Worm (Caenorhabditis elegans) whole organism, late embryonic: ENCODE measurements around the gene sru-17.

ENCODE experiments used
- F13H6.1 ChIP-seq: sonication (generic microtip); optimal IDR thresholded peaks from 2 replicates; lab custom pipeline; 2016; ENCODE audit warnings: missing genetic modification characterization, missing compliant biosample characterization
- T23F11.4 ChIP-seq: fragments of 200-800 bp; sonication (Bioruptor generic); optimal IDR thresholded peaks from 2 replicates; lab custom pipeline; 2018; ENCODE audit warnings: mild to moderate bottlenecking, missing genetic modification characterization, missing compliant biosample characterization
- ahr-1 ChIP-seq: sonication (generic microtip); optimal IDR thresholded peaks from 2 replicates; lab custom pipeline; 2016; ENCODE audit warnings: missing genetic modification characterization, missing compliant biosample characterization
- ceh-14 ChIP-seq: sonication (generic microtip); optimal IDR thresholded peaks from 2 replicates; lab custom pipeline; 2016; ENCODE audit warnings: missing genotype, missing genetic modification characterization, missing compliant biosample characterization
- ceh-19 ChIP-seq: fragments of 200-800 bp; sonication (Bioruptor generic); optimal IDR thresholded peaks from 2 replicates; lab custom pipeline; 2018; ENCODE audit warnings: mild to moderate bottlenecking, missing genetic modification characterization, missing compliant biosample characterization
- ceh-22 ChIP-seq: sonication (generic microtip); optimal IDR thresholded peaks from 2 replicates; lab custom pipeline; 2017; ENCODE audit warnings: missing biosample characterization, missing genetic modification characterization
- ceh-24 ChIP-seq: sonication (generic microtip); optimal IDR thresholded peaks from 2 replicates; lab custom pipeline; 2016; ENCODE audit warnings: mild to moderate bottlenecking, missing genetic modification characterization, missing compliant biosample characterization
- ceh-6 ChIP-seq: fragments of 200-800 bp; sonication (Bioruptor generic); optimal IDR thresholded peaks from 2 replicates; lab custom pipeline; 2018; ENCODE audit warnings: mild to moderate bottlenecking, missing genetic modification characterization, missing compliant biosample characterization
- dve-1 ChIP-seq: sonication (generic microtip); optimal IDR thresholded peaks from 2 replicates; lab custom pipeline; 2017; ENCODE audit warnings: antibody characterized with exemption, mild to moderate bottlenecking, missing genetic modification characterization, missing compliant biosample characterization
- elt-2 ChIP-seq: sonication (generic microtip); optimal IDR thresholded peaks from 2 replicates; lab custom pipeline; 2016; ENCODE audit warnings: missing genetic modification reagents, missing genetic modification characterization, missing compliant biosample characterization
- elt-4 ChIP-seq: sonication (generic microtip); optimal IDR thresholded peaks from 2 replicates; lab custom pipeline; 2016; ENCODE audit warnings: missing genetic modification characterization, missing compliant biosample characterization
- ets-4 ChIP-seq: sonication (generic microtip); optimal IDR thresholded peaks from 2 replicates; lab custom pipeline; 2016; ENCODE audit warnings: missing genetic modification characterization, missing compliant biosample characterization
- eyg-1 ChIP-seq: sonication (generic microtip); optimal IDR thresholded peaks from 2 replicates; lab custom pipeline; 2016; ENCODE audit warnings: missing genotype, missing genetic modification characterization, missing compliant biosample characterization
- fax-1 ChIP-seq: sonication (generic microtip); optimal IDR thresholded peaks from 2 replicates; lab custom pipeline; 2016; ENCODE audit warnings: missing genotype, missing genetic modification characterization, missing compliant biosample characterization
- fkh-6 ChIP-seq: sonication (generic microtip); optimal IDR thresholded peaks from 2 replicates; lab custom pipeline; 2016; ENCODE audit warnings: missing genetic modification characterization, missing compliant biosample characterization
- gmeb-2 ChIP-seq: sonication (generic microtip); optimal IDR thresholded peaks from 2 replicates; lab custom pipeline; 2016; ENCODE audit warnings: missing genetic modification characterization, inconsistent platforms, missing compliant biosample characterization
- hlh-15 ChIP-seq: sonication (generic microtip); optimal IDR thresholded peaks from 2 replicates; lab custom pipeline; 2016; ENCODE audit warnings: missing genetic modification characterization, missing compliant biosample characterization
- hlh-30 ChIP-seq: sonication (generic microtip); optimal IDR thresholded peaks from 2 replicates; lab custom pipeline; 2017; ENCODE audit warnings: antibody characterized with exemption, missing genetic modification characterization, missing compliant biosample characterization; ENCODE audit not compliant: insufficient read depth
- hlh-6 ChIP-seq: sonication (generic microtip); optimal IDR thresholded peaks from 2 replicates; lab custom pipeline; 2016; ENCODE audit warnings: missing genotype, missing genetic modification characterization, missing compliant biosample characterization
- hlh-8 ChIP-seq: sonication (generic microtip); optimal IDR thresholded peaks from 2 replicates; lab custom pipeline; 2016; ENCODE audit warnings: missing genotype, missing genetic modification characterization, missing compliant biosample characterization
- mec-3 ChIP-seq: sonication (generic microtip); optimal IDR thresholded peaks from 2 replicates; lab custom pipeline; 2016; ENCODE audit warnings: borderline replicate concordance, missing genetic modification characterization, missing compliant biosample characterization
- nfya-1 ChIP-seq: sonication (generic microtip); optimal IDR thresholded peaks from 2 replicates; lab custom pipeline; 2017; ENCODE audit warnings: missing genetic modification characterization, mild to moderate bottlenecking, missing compliant biosample characterization, antibody characterized with exemption, moderate library complexity
- npax-4 ChIP-seq: sonication (generic microtip); optimal IDR thresholded peaks from 2 replicates; lab custom pipeline; 2016; ENCODE audit warnings: missing genetic modification characterization, missing compliant biosample characterization
- odd-2 ChIP-seq: sonication (generic microtip); optimal IDR thresholded peaks from 2 replicates; lab custom pipeline; 2017; ENCODE audit warnings: antibody characterized with exemption, mild to moderate bottlenecking, missing genetic modification characterization, missing compliant biosample characterization
- pag-3 ChIP-seq: sonication (generic microtip); optimal IDR thresholded peaks from 2 replicates; lab custom pipeline; 2016; ENCODE audit warnings: missing compliant biosample characterization, missing genetic modification characterization, borderline replicate concordance
- pax-1 ChIP-seq: fragments of 150-350 bp; optimal IDR thresholded peaks from 2 replicates; lab custom pipeline; 2014; ENCODE audit warnings: missing biosample characterization, missing genetic modification characterization
- pha-4 ChIP-seq: fragments of 150-350 bp; optimal IDR thresholded peaks from 2 replicates; lab custom pipeline; 2018; ENCODE audit warnings: missing biosample characterization, missing genetic modification reagents, missing genetic modification characterization
- pqm-1 ChIP-seq: sonication (generic microtip); optimal IDR thresholded peaks from 2 replicates; lab custom pipeline; 2016; ENCODE audit warnings: missing genetic modification characterization, missing compliant biosample characterization
- ref-2 ChIP-seq: sonication (generic microtip); optimal IDR thresholded peaks from 2 replicates; lab custom pipeline; 2016; ENCODE audit warnings: missing genetic modification characterization, missing compliant biosample characterization
- rnt-1 ChIP-seq: sonication (generic microtip); optimal IDR thresholded peaks from 2 replicates; lab custom pipeline; 2016; ENCODE audit warnings: missing genetic modification characterization, missing compliant biosample characterization
- sdc-2 ChIP-seq: sonication (generic microtip); optimal IDR thresholded peaks from 2 replicates; lab custom pipeline; 2016; ENCODE audit warnings: missing genotype, missing genetic modification characterization, missing compliant biosample characterization
- sox-2 ChIP-seq: fragments of 200-800 bp; sonication (Bioruptor generic); IDR thresholded peaks from 2 replicates; pipeline ENCODE4 v1.3.6; 2022; ENCODE audit warnings: missing genetic modification reagents, missing genetic modification characterization, missing compliant biosample characterization
- syd-9 ChIP-seq: sonication (generic microtip); optimal IDR thresholded peaks from 2 replicates; lab custom pipeline; 2016; ENCODE audit warnings: mild to moderate bottlenecking, missing genetic modification characterization, moderate library complexity, missing compliant biosample characterization
- tbx-2 ChIP-seq: sonication (generic microtip); optimal IDR thresholded peaks from 2 replicates; lab custom pipeline; 2016; ENCODE audit warnings: missing genetic modification characterization, missing compliant biosample characterization
- tbx-7 ChIP-seq: sonication (generic microtip); optimal IDR thresholded peaks from 2 replicates; lab custom pipeline; 2016; ENCODE audit warnings: missing genotype, missing genetic modification characterization, missing compliant biosample characterization
- ttx-3 ChIP-seq: sonication (generic microtip); optimal IDR thresholded peaks from 2 replicates; lab custom pipeline; 2016; ENCODE audit warnings: missing genetic modification reagents, missing genetic modification characterization, missing compliant biosample characterization
- unc-3 ChIP-seq, 2 experiments: fragments of 200-800 bp in 1 of 2; sonication (Bioruptor generic) in 1 of 2; sonication (generic microtip) in 1 of 2; conservative IDR thresholded peaks in 1 of 2; optimal IDR thresholded peaks in 1 of 2; 2 replicates each; pipeline versions ENCODE4 v1.3.6 to Lab custom; 2016 to 2022; ENCODE audit warnings: missing compliant biosample characterization in 2 of 2, missing genetic modification characterization in 2 of 2, missing genetic modification reagents in 1 of 2
- unc-42 ChIP-seq: sonication (generic microtip); optimal IDR thresholded peaks from 2 replicates; lab custom pipeline; 2016; ENCODE audit warnings: missing genotype, missing genetic modification characterization, missing compliant biosample characterization
- unc-86 ChIP-seq: sonication (generic microtip); optimal IDR thresholded peaks from 2 replicates; lab custom pipeline; 2016; ENCODE audit warnings: missing genetic modification characterization, missing compliant biosample characterization
- ztf-16 ChIP-seq: sonication (generic microtip); optimal IDR thresholded peaks from 2 replicates; lab custom pipeline; 2017; ENCODE audit warnings: missing genetic modification characterization, missing compliant biosample characterization

sru-17 gene

ce11 chrIV:12544624-12545023 is 39.1 kb downstream of the sru-17 start:
- no peak for TF ChIP-seq unc-86
- no peak for TF ChIP-seq elt-4
- no peak for TF ChIP-seq hlh-8 (tag; lab: Kevin White, UChicago)
- TF ChIP-seq pag-3: no peak
- TF ChIP-seq sox-2: no peak
- TF ChIP-seq tbx-2: no peak
- no peak for TF ChIP-seq unc-42
- TF ChIP-seq ceh-24 (tag; lab: Kevin White, UChicago): no peak
- TF ChIP-seq tbx-7 (tag; lab: Kevin White, UChicago): no peak
- TF ChIP-seq hlh-6 (tag; lab: Kevin White, UChicago): no peak
- no peak for TF ChIP-seq pqm-1 (tag; lab: Kevin White, UChicago)
- TF ChIP-seq ets-4 (tag; lab: Kevin White, UChicago): no peak
- TF ChIP-seq T23F11.4 (GFP tag; lab: Kevin White, UChicago): no peak
- no peak for TF ChIP-seq fax-1 (tag; lab: Kevin White, UChicago)
- TF ChIP-seq sdc-2 (tag; lab: Kevin White, UChicago): no peak
- TF ChIP-seq hlh-15: no peak
- TF ChIP-seq pha-4 (tag; lab: Kevin White, UChicago): no peak
- no peak for TF ChIP-seq elt-2 (tag; lab: Kevin White, UChicago)
- no peak for TF ChIP-seq fkh-6
- no peak for TF ChIP-seq nfya-1 (tag; lab: Kevin White, UChicago)

ce11 chrIV:12545393-12545792 is 39.9 kb downstream of the sru-17 start:
- TF ChIP-seq pqm-1 (tag; lab: Kevin White, UChicago) (no peak), T23F11.4 (GFP tag; lab: Kevin White, UChicago) (no peak), fkh-6 (no peak), dve-1 (tag; lab: Kevin White, UChicago) (no peak), npax-4 (tag; lab: Kevin White, UChicago) (no peak), ets-4 (tag; lab: Kevin White, UChicago) (no peak), hlh-30 (tag; lab: Kevin White, UChicago) (no peak)
- TF ChIP-seq, all 69 proteins: peak for 0

- TF ChIP-seq ztf-16 (tag; lab: Kevin White, UChicago): no peak
- TF ChIP-seq F13H6.1 (tag; lab: Kevin White, UChicago): no peak
- no peak for TF ChIP-seq ttx-3 (tag; lab: Kevin White, UChicago)
- no peak for TF ChIP-seq hlh-6 (tag; lab: Kevin White, UChicago)
- no peak for TF ChIP-seq ref-2 (tag; lab: Kevin White, UChicago)
- TF ChIP-seq ceh-22 (tag; lab: Kevin White, UChicago): no peak
- no peak for TF ChIP-seq hlh-15
- no peak for TF ChIP-seq ceh-6 (GFP tag; lab: Kevin White, UChicago)
- no peak for TF ChIP-seq ahr-1
Measured at ce11 chrIV:12545902-12546301, 40.4 kb downstream of the sru-17 start.

ce11 chrIV:12547824-12548223 is 42.3 kb downstream of the sru-17 start, which contains the start of gene ipmk-1:
Gene ipmk-1, plus strand, starts transcription at chrIV:12548124.
- TF ChIP-seq pax-1 (no peak), elt-2 (tag; lab: Kevin White, UChicago) (no peak), syd-9 (no peak), ceh-19 (GFP tag; lab: Kevin White, UChicago) (no peak), eyg-1 (tag; lab: Kevin White, UChicago) (no peak), T23F11.4 (GFP tag; lab: Kevin White, UChicago) (no peak), mec-3 (tag; lab: Kevin White, UChicago) (no peak), odd-2 (no peak), unc-3 (GFP tag; conservative IDR thresholded peaks at IDR 0.05; lab: Robert Waterston, UW) (no peak), unc-3 (tag; optimal IDR thresholded peaks at IDR 0.05; lab: Kevin White, UChicago) (no peak), ceh-14 (tag; lab: Kevin White, UChicago) (no peak), hlh-8 (tag; lab: Kevin White, UChicago) (no peak), rnt-1 (tag; lab: Kevin White, UChicago) (no peak), gmeb-2 (tag; lab: Kevin White, UChicago) (no peak), ets-4 (tag; lab: Kevin White, UChicago) (no peak), tbx-2 (no peak)
